Worm (Caenorhabditis elegans): ENCODE results near the gene clec-129.

- TF ChIP-seq nhr-111 (GFP tag; optimal IDR thresholded peaks at IDR 0.05) = no peak
- TF ChIP-seq attf-4 (tag; optimal IDR thresholded peaks at IDR 0.05) = no peak
- TF ChIP-seq Y5F2A.4 (GFP tag; optimal IDR thresholded peaks at IDR 0.05) = no peak
- no peak for TF ChIP-seq ZK546.5 (tag; optimal IDR thresholded peaks at IDR 0.05)
- TF ChIP-seq dpl-1 (GFP tag; optimal IDR thresholded peaks at IDR 0.05) = no peak
- TF ChIP-seq fos-1 (tag; optimal IDR thresholded peaks at IDR 0.05) = no peak
Measured at ce11 chrII:3550352-3550751, 20.9 kb upstream of the clec-129 start, which contains the start of gene W10G11.19.

Measured in whole organism, L4 larva.